Fruit fly (Drosophila melanogaster): Measurements from ENCODE around the gene Uxt.

- no peak for TF ChIP-seq Abd-B (GFP tag; optimal IDR thresholded peaks at IDR 0.05)
- TF ChIP-seq OdsH (GFP tag; optimal IDR thresholded peaks at IDR 0.05), result no peak
- no peak for TF ChIP-seq br (GFP tag; optimal IDR thresholded peaks at IDR 0.05)
- TF ChIP-seq GATAd (GFP tag; optimal IDR thresholded peaks at IDR 0.05), result no peak
- TF ChIP-seq dl (GFP tag; optimal IDR thresholded peaks at IDR 0.05; ENCODE audit: insufficient read depth in 1 of 2, partially characterized antibody in 2 of 2), result no peak
- no peak for TF ChIP-seq Hr83 (GFP tag; optimal IDR thresholded peaks at IDR 0.05; ENCODE audit: poor library complexity, severe bottlenecking)
- TF ChIP-seq CG32264 (GFP tag; optimal IDR thresholded peaks at IDR 0.05), result no peak
- no peak for TF ChIP-seq h (GFP tag; optimal IDR thresholded peaks at IDR 0.05)
Measured at dm6 chr2L:15306802-15307201, 50.4 kb downstream of the Uxt start.

Data from whole organism, wandering third instar larva.